Worm (Caenorhabditis elegans) whole organism, L4 larva: ENCODE measurements around the gene F27B3.8.

ENCODE experiments used
- F10B5.3 ChIP-seq: sonication (generic microtip); optimal IDR thresholded peaks from 2 replicates; lab custom pipeline; 2016; ENCODE audit warnings: mild to moderate bottlenecking, missing genetic modification characterization, missing compliant biosample characterization
- F37D6.2 ChIP-seq: sonication (generic microtip); optimal IDR thresholded peaks from 2 replicates; lab custom pipeline; 2016; ENCODE audit warnings: mild to moderate bottlenecking, missing genetic modification characterization, missing compliant biosample characterization
- F49E8.2 ChIP-seq: sonication (generic microtip); optimal IDR thresholded peaks from 2 replicates; lab custom pipeline; 2016; ENCODE audit warnings: missing compliant biosample characterization, mild to moderate bottlenecking, missing genetic modification characterization, borderline replicate concordance
- aha-1 ChIP-seq: fragments of 150-350 bp; peaks from one replicate; lab custom pipeline; 2014; ENCODE audit warnings: missing biosample characterization, missing genetic modification characterization
- ceh-32 ChIP-seq: sonication (generic microtip); optimal IDR thresholded peaks from 2 replicates; lab custom pipeline; 2016; ENCODE audit warnings: mild to moderate bottlenecking, missing genetic modification characterization, missing compliant biosample characterization; ENCODE audit not compliant: poor library complexity
- ceh-44 ChIP-seq: fragments of 200-800 bp; sonication (Bioruptor generic); IDR thresholded peaks from 2 replicates; pipeline ENCODE4 v1.3.6; 2022; ENCODE audit warnings: missing genetic modification reagents, missing genetic modification characterization, missing compliant biosample characterization
- ceh-82 ChIP-seq: sonication (generic microtip); optimal IDR thresholded peaks from 2 replicates; lab custom pipeline; 2017; ENCODE audit warnings: missing biosample characterization, missing genetic modification characterization
- ctbp-1 ChIP-seq: fragments of 200-800 bp; sonication (Bioruptor generic); IDR thresholded peaks from 2 replicates; pipeline ENCODE4 v1.3.6; 2022; ENCODE audit warnings: missing genetic modification reagents, missing genetic modification characterization, missing compliant biosample characterization
- daf-12 ChIP-seq: fragments of 150-350 bp; optimal IDR thresholded peaks from 2 replicates; lab custom pipeline; 2014; ENCODE audit warnings: missing biosample characterization, missing genetic modification reagents, missing genetic modification characterization
- daf-16 ChIP-seq, 3 experiments: sonication (generic microtip); optimal IDR thresholded peaks; 2 replicates each; lab custom pipeline; 2016 to 2017; ENCODE audit warnings: missing genetic modification characterization in 3 of 3, missing genetic modification reagents in 3 of 3, mild to moderate bottlenecking in 2 of 3, missing compliant biosample characterization in 2 of 3, missing biosample characterization in 1 of 3, moderate library complexity in 1 of 3
- dmd-8 ChIP-seq: fragments of 200-800 bp; sonication (Bioruptor generic); IDR thresholded peaks from 2 replicates; pipeline ENCODE4 v1.3.6; 2022; ENCODE audit warnings: missing genetic modification characterization, missing compliant biosample characterization
- dpl-1 ChIP-seq: fragments of 150-350 bp; optimal IDR thresholded peaks from 2 replicates; lab custom pipeline; 2014; ENCODE audit warnings: missing biosample characterization, missing genetic modification reagents, missing genetic modification characterization
- dve-1 ChIP-seq: sonication (generic microtip); optimal IDR thresholded peaks from 2 replicates; lab custom pipeline; 2017; ENCODE audit warnings: antibody characterized with exemption, mild to moderate bottlenecking, missing genetic modification characterization, missing compliant biosample characterization; ENCODE audit not compliant: insufficient read depth
- egl-27 ChIP-seq: sonication (generic microtip); optimal IDR thresholded peaks from 3 replicates; lab custom pipeline; 2017; ENCODE audit warnings: missing biosample characterization, missing genetic modification reagents, missing genetic modification characterization
- fkh-10 ChIP-seq: fragments of 150-350 bp; optimal IDR thresholded peaks from 2 replicates; lab custom pipeline; 2014; ENCODE audit warnings: missing biosample characterization, missing genetic modification reagents, missing genetic modification characterization
- hlh-11 ChIP-seq: fragments of 200-800 bp; sonication (Bioruptor generic); optimal IDR thresholded peaks from 2 replicates; lab custom pipeline; 2018; ENCODE audit warnings: mild to moderate bottlenecking, missing genetic modification characterization, missing compliant biosample characterization
- hlh-30 ChIP-seq: sonication (generic microtip); optimal IDR thresholded peaks from 2 replicates; lab custom pipeline; 2017; ENCODE audit warnings: antibody characterized with exemption, mild to moderate bottlenecking, missing genetic modification characterization, missing compliant biosample characterization; ENCODE audit not compliant: insufficient read depth
- lin-1 ChIP-seq: fragments of 200-800 bp; sonication (Bioruptor generic); IDR thresholded peaks from 2 replicates; pipeline ENCODE4 v1.3.6; 2022; ENCODE audit warnings: missing genetic modification reagents, missing genetic modification characterization, missing compliant biosample characterization
- lin-38 ChIP-seq: fragments of 200-800 bp; sonication (Bioruptor generic); IDR thresholded peaks from 2 replicates; pipeline ENCODE4 v1.3.6; 2022; ENCODE audit warnings: missing genetic modification reagents, missing genetic modification characterization, missing compliant biosample characterization
- lir-3 ChIP-seq: sonication (generic microtip); optimal IDR thresholded peaks from 2 replicates; lab custom pipeline; 2016; ENCODE audit warnings: mild to moderate bottlenecking, missing genetic modification characterization, missing compliant biosample characterization
- lsy-2 ChIP-seq, 2 experiments: fragments of 150-350 bp in 1 of 2; sonication (generic microtip) in 1 of 2; optimal IDR thresholded peaks; 2 replicates each; lab custom pipeline; 2014 to 2017; ENCODE audit warnings: missing biosample characterization in 2 of 2, missing genetic modification characterization in 2 of 2
- madf-5 ChIP-seq, 2 experiments: fragments of 200-800 bp; sonication (Bioruptor generic); IDR thresholded peaks; 2 replicates each; pipeline ENCODE4 v1.3.6; 2022; ENCODE audit warnings: missing compliant biosample characterization in 2 of 2, missing genetic modification characterization in 2 of 2
- mep-1 ChIP-seq: fragments of 150-350 bp; sonication (generic microtip); optimal IDR thresholded peaks from 3 replicates; lab custom pipeline; 2014; ENCODE audit warnings: missing biosample characterization, missing genetic modification characterization
- nhr-102 ChIP-seq: sonication (generic microtip); optimal IDR thresholded peaks from 2 replicates; lab custom pipeline; 2016; ENCODE audit warnings: mild to moderate bottlenecking, missing genetic modification characterization, moderate library complexity, missing compliant biosample characterization
- nhr-111 ChIP-seq: fragments of 200-800 bp; sonication (Bioruptor generic); optimal IDR thresholded peaks from 2 replicates; lab custom pipeline; 2018; ENCODE audit warnings: mild to moderate bottlenecking, missing genetic modification characterization, missing compliant biosample characterization
- nhr-25 ChIP-seq: sonication (generic microtip); optimal IDR thresholded peaks from 2 replicates; lab custom pipeline; 2017; ENCODE audit warnings: missing genetic modification characterization, mild to moderate bottlenecking, missing compliant biosample characterization, antibody characterized with exemption, moderate library complexity, borderline replicate concordance; ENCODE audit not compliant: insufficient read depth
- nhr-28 ChIP-seq: fragments of 150-350 bp; optimal IDR thresholded peaks from 2 replicates; lab custom pipeline; 2014; ENCODE audit warnings: missing biosample characterization, missing genetic modification characterization
- nhr-41 ChIP-seq: fragments of 200-800 bp; sonication (Bioruptor generic); IDR thresholded peaks from 2 replicates; pipeline ENCODE4 v1.3.6; 2022; ENCODE audit warnings: missing genetic modification reagents, missing genetic modification characterization, missing compliant biosample characterization
- nhr-42 ChIP-seq: fragments of 200-800 bp; sonication (Bioruptor generic); IDR thresholded peaks from 2 replicates; pipeline ENCODE4 v1.3.6; 2022; ENCODE audit warnings: missing genetic modification characterization, missing compliant biosample characterization
- nhr-48 ChIP-seq: sonication (generic microtip); optimal IDR thresholded peaks from 2 replicates; lab custom pipeline; 2016; ENCODE audit warnings: mild to moderate bottlenecking, missing genetic modification characterization, missing compliant biosample characterization
- nhr-6 ChIP-seq: fragments of 150-350 bp; optimal IDR thresholded peaks from 2 replicates; lab custom pipeline; 2014; ENCODE audit warnings: missing biosample characterization, missing genetic modification characterization
- nhr-77 ChIP-seq: fragments of 150-350 bp; optimal IDR thresholded peaks from 2 replicates; lab custom pipeline; 2014; ENCODE audit warnings: missing biosample characterization, missing genetic modification characterization
- pqm-1 ChIP-seq: sonication (generic microtip); optimal IDR thresholded peaks from 2 replicates; lab custom pipeline; 2017; ENCODE audit warnings: missing biosample characterization, missing genetic modification characterization
- set-16 ChIP-seq: fragments of 200-800 bp; sonication (Bioruptor generic); IDR thresholded peaks from 2 replicates; pipeline ENCODE4 v1.3.6; 2022; ENCODE audit warnings: missing genetic modification reagents, missing genetic modification characterization, missing compliant biosample characterization
- skn-1 ChIP-seq: fragments of 150-350 bp; optimal IDR thresholded peaks from 2 replicates; lab custom pipeline; 2014; ENCODE audit warnings: missing biosample characterization, missing genetic modification characterization
- snpc-4 ChIP-seq: fragments of 150-350 bp; optimal IDR thresholded peaks from 2 replicates; lab custom pipeline; 2014; ENCODE audit warnings: missing biosample characterization, missing genetic modification characterization
- tag-97 ChIP-seq: fragments of 200-800 bp; sonication (Bioruptor generic); IDR thresholded peaks from 2 replicates; pipeline ENCODE4 v1.3.6; 2022; ENCODE audit warnings: missing genetic modification characterization, missing compliant biosample characterization
- unc-62 ChIP-seq, 3 experiments: fragments of 150-350 bp in 1 of 3; sonication (generic microtip); optimal IDR thresholded peaks in 2 of 3; peaks in 1 of 3; 1 replicate in 1 of 3; 2 replicates in 2 of 3; lab custom pipeline; 2014 to 2017; ENCODE audit warnings: missing biosample characterization in 3 of 3, missing genetic modification characterization in 3 of 3, missing genetic modification reagents in 3 of 3, missing genotype in 1 of 3
- vab-7 ChIP-seq: fragments of 200-800 bp; sonication (Bioruptor generic); IDR thresholded peaks from 2 replicates; pipeline ENCODE4 v1.3.6; 2022; ENCODE audit warnings: missing genetic modification reagents, missing genetic modification characterization, missing compliant biosample characterization
- zfp-2 ChIP-seq: sonication (generic microtip); optimal IDR thresholded peaks from 2 replicates; lab custom pipeline; 2016; ENCODE audit warnings: mild to moderate bottlenecking, missing genetic modification characterization, missing compliant biosample characterization
- zip-2 ChIP-seq: fragments of 150-350 bp; optimal IDR thresholded peaks from 2 replicates; lab custom pipeline; 2014; ENCODE audit warnings: missing biosample characterization, missing genetic modification characterization
- ztf-11 ChIP-seq: fragments of 150-350 bp; optimal IDR thresholded peaks from 2 replicates; lab custom pipeline; 2014; ENCODE audit warnings: missing biosample characterization, missing genetic modification characterization

Gene F27B3.8

DNA sequence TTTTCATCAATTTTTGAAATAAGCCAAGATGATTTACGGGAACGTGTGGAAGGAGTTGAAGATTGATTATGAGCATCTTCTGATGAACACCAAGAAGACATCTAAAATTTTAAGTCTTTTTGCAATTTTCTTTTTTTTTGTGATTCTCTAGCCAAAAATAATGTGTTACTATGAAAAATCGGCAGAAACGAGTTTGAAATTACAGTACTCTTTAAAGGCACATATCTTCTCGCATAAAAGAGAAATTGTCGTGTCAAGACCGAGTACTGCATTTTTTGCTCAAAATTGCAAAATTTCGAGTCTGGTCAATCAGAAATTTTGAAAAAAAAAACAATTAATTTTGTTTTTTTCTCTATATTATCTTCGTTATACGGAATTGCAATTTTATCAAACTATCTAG lies 12.6 kb downstream of the F27B3.8 start, which contains the start of gene F20H11.1:
Gene F20H11.1, minus strand, starts transcription at position 101 of the 400 bp plus-strand sequence.
- TF ChIP-seq daf-12 (tag; lab: Kevin White, UChicago), result no peak
- no peak for TF ChIP-seq ceh-32 (tag; lab: Kevin White, UChicago)
- no peak for TF ChIP-seq lir-3 (tag; lab: Kevin White, UChicago)
- TF ChIP-seq ceh-82 (tag; lab: Kevin White, UChicago), result no peak
- no peak for TF ChIP-seq nhr-25 (tag; lab: Kevin White, UChicago)
- no peak for TF ChIP-seq zip-2 (tag; lab: Kevin White, UChicago)
- TF ChIP-seq lin-1 (GFP tag; lab: Robert Waterston, UW), result no peak
- TF ChIP-seq set-16 (GFP tag; lab: Robert Waterston, UW), result no peak
- TF ChIP-seq F37D6.2 (tag; lab: Kevin White, UChicago), result no peak
- TF ChIP-seq egl-27 (tag; lab: Kevin White, UChicago), result no peak
- no peak for TF ChIP-seq F49E8.2

DNA sequence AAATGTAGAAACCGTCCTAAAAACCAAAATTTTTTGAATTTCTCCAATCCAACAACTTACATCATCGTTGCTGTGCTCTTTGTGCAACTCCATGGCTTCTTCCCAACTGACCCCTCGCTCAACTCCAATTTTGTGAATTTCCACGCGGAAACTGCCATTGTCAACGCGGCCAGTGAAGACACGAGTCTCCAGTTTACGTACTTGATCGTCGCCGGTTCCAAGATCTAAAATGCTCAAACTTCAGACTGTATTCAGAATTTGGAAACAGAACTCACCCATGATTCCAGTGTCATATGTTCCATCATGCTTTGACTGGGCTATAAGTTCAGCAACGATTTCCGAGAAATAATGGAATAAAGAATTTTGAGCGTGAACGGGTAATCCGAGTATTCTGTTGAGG lies 14.6 kb downstream of the F27B3.8 start:
- TF ChIP-seq ceh-32 (tag; lab: Kevin White, UChicago), result no peak
- TF ChIP-seq nhr-41, result no peak
- TF ChIP-seq skn-1 (tag; lab: Kevin White, UChicago), result no peak
- TF ChIP-seq nhr-111 (GFP tag; lab: Kevin White, UChicago), result no peak
- peak in 1 of 2 experiments; percentile 71 for TF ChIP-seq unc-62 (GFP tag; optimal IDR thresholded peaks at IDR 0.05 in 1 of 2; lab: Kevin White, UChicago)
- TF ChIP-seq unc-62 (tag; optimal IDR thresholded peaks at IDR 0.05; lab: Kevin White, UChicago), result no peak
- peak; percentile 69 for TF ChIP-seq aha-1 (tag; lab: Kevin White, UChicago)
- no peak for TF ChIP-seq nhr-48 (tag; lab: Kevin White, UChicago)

DNA sequence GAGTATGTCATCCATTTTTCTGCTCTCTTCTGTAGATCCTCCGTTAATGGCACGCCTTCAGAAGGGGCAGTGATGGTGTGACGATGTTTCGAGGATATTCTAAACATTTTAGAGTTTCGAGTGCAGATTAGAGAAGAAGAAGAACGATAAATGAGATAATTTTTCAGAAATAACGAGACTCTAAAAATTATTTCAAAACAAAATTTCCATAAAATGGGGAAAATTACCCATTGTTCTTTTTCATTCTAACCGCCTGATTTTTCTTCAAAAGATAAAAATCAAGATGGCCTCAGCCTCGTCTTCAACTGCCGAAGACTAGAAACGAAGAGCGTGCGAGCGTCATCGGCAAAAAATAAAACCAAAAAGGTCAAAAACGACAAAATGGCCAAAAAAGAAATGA lies 21.6 kb downstream of the F27B3.8 start, which contains the start of gene let-765:
Gene let-765, minus strand, starts transcription at position 101 of the 400 bp plus-strand sequence.
- TF ChIP-seq zfp-2 (tag; lab: Kevin White, UChicago) (no peak), ceh-44 (GFP tag; lab: Robert Waterston, UW) (no peak)
- TF ChIP-seq, all 104 proteins: peak for 0

DNA sequence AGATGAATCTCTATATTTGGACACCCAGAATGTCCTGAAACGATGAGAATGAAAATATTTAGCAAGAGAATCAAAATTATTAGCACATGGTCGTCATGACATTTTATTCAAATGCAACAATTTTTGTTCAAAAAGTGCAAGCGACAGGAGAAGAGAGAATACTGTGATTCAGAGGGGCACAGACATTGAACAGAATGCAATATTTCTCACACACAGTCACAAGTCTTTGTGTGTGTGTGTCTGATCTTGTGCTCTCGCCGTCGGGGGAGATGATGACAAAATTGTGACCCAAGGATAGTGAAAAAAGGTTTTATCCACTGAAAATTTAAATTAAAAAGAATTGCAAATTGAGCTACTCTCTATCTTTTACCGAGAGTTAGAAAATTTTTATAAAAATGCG lies 23.7 kb downstream of the F27B3.8 start:
- TF ChIP-seq ceh-44 (GFP tag; lab: Robert Waterston, UW), result no peak
- TF ChIP-seq nhr-102 (tag; lab: Kevin White, UChicago), result no peak
- TF ChIP-seq lin-38, result no peak
- peak; percentile 26 for TF ChIP-seq dve-1 (tag; lab: Kevin White, UChicago)
- TF ChIP-seq set-16 (GFP tag; lab: Robert Waterston, UW), result no peak
- no peak for TF ChIP-seq ctbp-1 (GFP tag; lab: Robert Waterston, UW)
- TF ChIP-seq nhr-6, result peak; percentile 37
- TF ChIP-seq tag-97 (GFP tag; lab: Robert Waterston, UW), result no peak
- no peak for TF ChIP-seq madf-5 (GFP tag; IDR thresholded peaks at IDR 0.05; lab: Robert Waterston, UW)
- peak; percentile 82 for TF ChIP-seq hlh-30 (tag; lab: Kevin White, UChicago)
- TF ChIP-seq nhr-42 (GFP tag; lab: Robert Waterston, UW), result 0 out of 2 replicates have a peak, but pooled peaks have one; percentile 28
- no peak for TF ChIP-seq lsy-2 (tag; optimal IDR thresholded peaks at IDR 0.05; lab: Kevin White, UChicago)
- TF ChIP-seq fkh-10 (GFP tag; lab: Kevin White, UChicago), result no peak
- TF ChIP-seq, all 104 proteins: peak for 4

DNA sequence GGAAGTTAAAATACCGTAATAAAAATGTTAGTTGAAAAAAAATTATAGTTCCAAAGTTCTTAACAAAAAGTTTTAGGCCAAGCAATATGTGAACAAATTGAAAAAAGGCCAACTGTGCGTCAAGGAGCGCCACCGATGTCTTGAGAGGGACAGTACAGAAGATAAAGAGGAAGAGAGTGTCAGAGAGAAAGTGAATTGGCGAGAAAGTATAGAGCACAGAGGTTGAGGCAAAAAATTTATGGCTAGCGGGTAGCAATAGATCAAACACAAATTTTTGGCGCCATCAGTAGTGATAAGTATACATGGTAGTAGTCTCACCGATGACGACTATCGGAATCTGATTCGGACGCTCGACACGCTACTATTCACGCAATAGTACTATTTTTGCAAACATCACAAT lies 24.8 kb downstream of the F27B3.8 start:
- TF ChIP-seq hlh-11 (tag; lab: Kevin White, UChicago), result peak; percentile 53
- peak; percentile 39 for TF ChIP-seq pqm-1 (tag; lab: Kevin White, UChicago)
- TF ChIP-seq dpl-1 (GFP tag; lab: Kevin White, UChicago), result peak; percentile 20
- TF ChIP-seq nhr-77 (tag; lab: Kevin White, UChicago), result no peak
- no peak for TF ChIP-seq F10B5.3 (tag; lab: Kevin White, UChicago)
- no peak for TF ChIP-seq daf-16 (GFP tag; optimal IDR thresholded peaks at IDR 0.05; lab: Kevin White, UChicago)
- TF ChIP-seq daf-16 (tag; optimal IDR thresholded peaks at IDR 0.05; lab: Kevin White, UChicago), result peak; percentile 5
- TF ChIP-seq nhr-48 (tag; lab: Kevin White, UChicago), result no peak
- no peak for TF ChIP-seq vab-7
- peak; percentile 46 for TF ChIP-seq nhr-28 (tag; lab: Kevin White, UChicago)
- peak; percentile 43 for TF ChIP-seq dve-1 (tag; lab: Kevin White, UChicago)
- TF ChIP-seq snpc-4, result no peak
- 0 out of 2 replicates have a peak, but pooled peaks have one; percentile 11 for TF ChIP-seq dmd-8 (GFP tag; lab: Robert Waterston, UW)
- TF ChIP-seq mep-1 (tag; lab: Kevin White, UChicago), result peak; percentile 14
- no peak for TF ChIP-seq nhr-41
- peak in 1 of 2 experiments; percentile 19 for TF ChIP-seq lsy-2 (tag; optimal IDR thresholded peaks at IDR 0.05; lab: Kevin White, UChicago)
- no peak for TF ChIP-seq ztf-11 (tag; lab: Kevin White, UChicago)
